Worm (Caenorhabditis elegans) whole organism, L3 larva: ENCODE results near the gene ncx-7.

Experiments used
- R02D3.7 ChIP-seq: fragments of 150-350 bp; optimal IDR thresholded peaks from 2 replicates; lab custom pipeline; 2014; ENCODE audit warnings: missing biosample characterization, missing genetic modification characterization
- ceh-16 ChIP-seq: sonication (generic microtip); optimal IDR thresholded peaks from 2 replicates; lab custom pipeline; 2017; ENCODE audit warnings: missing biosample characterization, missing genetic modification characterization

ce11 chrIII:9727439-9727838 lies 7.3 kb upstream of the ncx-7 start, which contains the start of gene C07A9.12:
- TF ChIP-seq ceh-16 (tag; lab: Kevin White, UChicago), result no peak
- TF ChIP-seq R02D3.7 (tag; lab: Kevin White, UChicago), result no peak
